Worm (Caenorhabditis elegans): ENCODE measurements around the gene phf-31.

- TF ChIP-seq unc-62 (GFP tag; optimal IDR thresholded peaks at IDR 0.05) (no peak), ztf-11 (tag; optimal IDR thresholded peaks at IDR 0.05) (no peak)
These were observed 13.1 kb downstream of the phf-31 start, which contains the start of gene plpp-1.3 for ce11 chrX:10694933-10695332.

Data from whole organism, L2 larva.